Worm (Caenorhabditis elegans) whole organism, L2 larva: ENCODE data around the gene fbxb-83.

Experiments used
- C34F6.9 ChIP-seq: fragments of 150-350 bp; optimal IDR thresholded peaks from 2 replicates; lab custom pipeline; 2014; ENCODE audit warnings: missing biosample characterization, missing genetic modification characterization
- F13H6.1 ChIP-seq: sonication (generic microtip); optimal IDR thresholded peaks from 2 replicates; lab custom pipeline; 2016; ENCODE audit warnings: missing genetic modification characterization, missing compliant biosample characterization
- R02D3.7 ChIP-seq: fragments of 150-350 bp; optimal IDR thresholded peaks from 2 replicates; lab custom pipeline; 2014; ENCODE audit warnings: missing biosample characterization, missing genetic modification characterization
- Y55F3AM.14 ChIP-seq: fragments of 200-800 bp; sonication (Bioruptor generic); optimal IDR thresholded peaks from 2 replicates; lab custom pipeline; 2018; ENCODE audit warnings: mild to moderate bottlenecking, missing genetic modification characterization, missing compliant biosample characterization
- ZK546.5 ChIP-seq: sonication (generic microtip); optimal IDR thresholded peaks from 2 replicates; lab custom pipeline; 2017; ENCODE audit warnings: missing biosample characterization, missing genetic modification characterization
- alr-1 ChIP-seq: fragments of 150-350 bp; optimal IDR thresholded peaks from 2 replicates; lab custom pipeline; 2014; ENCODE audit warnings: missing biosample characterization, missing genetic modification characterization
- aly-2 ChIP-seq: fragments of 150-350 bp; optimal IDR thresholded peaks from 2 replicates; lab custom pipeline; 2014; ENCODE audit warnings: missing biosample characterization, missing genetic modification characterization
- ama-1 ChIP-seq: fragments of 150-350 bp; optimal IDR thresholded peaks from 2 replicates; lab custom pipeline; 2018; ENCODE audit warnings: inconsistent platforms
- ceh-16 ChIP-seq: fragments of 150-350 bp; optimal IDR thresholded peaks from 2 replicates; lab custom pipeline; 2014; ENCODE audit warnings: missing biosample characterization, missing genetic modification characterization
- ceh-82 ChIP-seq: fragments of 150-350 bp; optimal IDR thresholded peaks from 2 replicates; lab custom pipeline; 2014; ENCODE audit warnings: missing biosample characterization, missing genetic modification characterization
- dmd-4 ChIP-seq: sonication (generic microtip); optimal IDR thresholded peaks from 2 replicates; lab custom pipeline; 2017; ENCODE audit warnings: missing biosample characterization, missing genetic modification characterization
- egl-27 ChIP-seq: sonication (generic microtip); optimal IDR thresholded peaks from 3 replicates; lab custom pipeline; 2017; ENCODE audit warnings: missing biosample characterization, missing genetic modification reagents, missing genetic modification characterization
- elt-1 ChIP-seq: fragments of 150-350 bp; optimal IDR thresholded peaks from 2 replicates; lab custom pipeline; 2014; ENCODE audit warnings: missing biosample characterization, missing genetic modification characterization
- elt-3 ChIP-seq: sonication (generic microtip); optimal IDR thresholded peaks from 2 replicates; lab custom pipeline; 2017; ENCODE audit warnings: missing biosample characterization, missing genetic modification characterization
- fos-1 ChIP-seq: fragments of 150-350 bp; optimal IDR thresholded peaks from 2 replicates; lab custom pipeline; 2014; ENCODE audit warnings: missing biosample characterization, missing genetic modification characterization
- gmeb-1 ChIP-seq: fragments of 150-350 bp; optimal IDR thresholded peaks from 2 replicates; lab custom pipeline; 2014; ENCODE audit warnings: missing biosample characterization, missing genetic modification characterization
- lin-11 ChIP-seq: fragments of 150-350 bp; sonication (generic microtip); optimal IDR thresholded peaks from 2 replicates; lab custom pipeline; 2014; ENCODE audit warnings: missing biosample characterization, missing genetic modification characterization, inconsistent platforms, mixed read lengths
- lin-13 ChIP-seq: fragments of 150-350 bp; optimal IDR thresholded peaks from 2 replicates; lab custom pipeline; 2014; ENCODE audit warnings: missing biosample characterization, missing genetic modification reagents, missing genetic modification characterization
- lin-39 ChIP-seq: fragments of 150-350 bp; optimal IDR thresholded peaks from 2 replicates; lab custom pipeline; 2014; ENCODE audit warnings: missing biosample characterization, missing genetic modification reagents, missing genetic modification characterization
- lsy-2 ChIP-seq, 2 experiments: fragments of 150-350 bp in 1 of 2; sonication (generic microtip) in 1 of 2; optimal IDR thresholded peaks; 2 replicates each; lab custom pipeline; 2014 to 2017; ENCODE audit warnings: missing biosample characterization in 2 of 2, missing genetic modification characterization in 2 of 2
- mab-5 ChIP-seq: fragments of 150-350 bp; optimal IDR thresholded peaks from 2 replicates; lab custom pipeline; 2014; ENCODE audit warnings: missing biosample characterization, missing genetic modification characterization
- mbf-1 ChIP-seq: sonication (generic microtip); optimal IDR thresholded peaks from 2 replicates; lab custom pipeline; 2017; ENCODE audit warnings: missing biosample characterization, missing genetic modification characterization
- mdl-1 ChIP-seq, 2 experiments: fragments of 150-350 bp in 1 of 2; sonication (generic microtip) in 1 of 2; optimal IDR thresholded peaks; 2 replicates each; lab custom pipeline; 2017; ENCODE audit warnings: missing biosample characterization in 2 of 2, missing genetic modification characterization in 2 of 2
- nhr-10 ChIP-seq: sonication (generic microtip); optimal IDR thresholded peaks from 2 replicates; lab custom pipeline; 2017; ENCODE audit warnings: missing biosample characterization, missing genetic modification characterization
- nhr-11 ChIP-seq: fragments of 150-350 bp; optimal IDR thresholded peaks from 2 replicates; lab custom pipeline; 2014; ENCODE audit warnings: missing biosample characterization, missing genetic modification characterization
- nhr-12 ChIP-seq: fragments of 150-350 bp; optimal IDR thresholded peaks from 2 replicates; lab custom pipeline; 2014; ENCODE audit warnings: missing biosample characterization, missing genetic modification characterization
- nhr-129 ChIP-seq: fragments of 150-350 bp; optimal IDR thresholded peaks from 2 replicates; lab custom pipeline; 2014; ENCODE audit warnings: missing biosample characterization, missing genetic modification characterization
- nhr-21 ChIP-seq: fragments of 150-350 bp; optimal IDR thresholded peaks from 2 replicates; lab custom pipeline; 2014; ENCODE audit warnings: missing biosample characterization, missing genetic modification characterization
- nhr-237 ChIP-seq: fragments of 150-350 bp; optimal IDR thresholded peaks from 2 replicates; lab custom pipeline; 2014; ENCODE audit warnings: missing biosample characterization, missing genetic modification characterization
- nhr-25 ChIP-seq: fragments of 150-350 bp; sonication (generic microtip); optimal IDR thresholded peaks from 3 replicates; lab custom pipeline; 2014; ENCODE audit warnings: missing biosample characterization, missing genetic modification characterization
- nhr-6 ChIP-seq: fragments of 150-350 bp; optimal IDR thresholded peaks from 2 replicates; lab custom pipeline; 2014; ENCODE audit warnings: missing biosample characterization, missing genetic modification characterization
- nhr-77 ChIP-seq: fragments of 150-350 bp; optimal IDR thresholded peaks from 2 replicates; lab custom pipeline; 2014; ENCODE audit warnings: missing biosample characterization, missing genetic modification characterization
- peb-1 ChIP-seq: fragments of 150-350 bp; optimal IDR thresholded peaks from 2 replicates; lab custom pipeline; 2014; ENCODE audit warnings: missing biosample characterization, missing genetic modification characterization
- sem-4 ChIP-seq: fragments of 150-350 bp; optimal IDR thresholded peaks from 2 replicates; lab custom pipeline; 2014; ENCODE audit warnings: missing biosample characterization, missing genetic modification reagents, missing genetic modification characterization
- skn-1 ChIP-seq: sonication (generic microtip); optimal IDR thresholded peaks from 2 replicates; lab custom pipeline; 2017; ENCODE audit warnings: missing biosample characterization, missing genetic modification characterization
- sma-3 ChIP-seq: sonication (generic microtip); optimal IDR thresholded peaks from 2 replicates; lab custom pipeline; 2016; ENCODE audit warnings: missing genetic modification reagents, missing genetic modification characterization, missing compliant biosample characterization
- sma-9 ChIP-seq, 2 experiments: fragments of 150-350 bp in 1 of 2; sonication (generic microtip) in 1 of 2; optimal IDR thresholded peaks; 2 replicates each; lab custom pipeline; 2014 to 2016; ENCODE audit warnings: missing genetic modification characterization in 2 of 2, mild to moderate bottlenecking in 1 of 2, missing biosample characterization in 1 of 2, missing compliant biosample characterization in 1 of 2, missing genetic modification reagents in 1 of 2, moderate library complexity in 1 of 2
- unc-39 ChIP-seq: fragments of 150-350 bp; optimal IDR thresholded peaks from 2 replicates; lab custom pipeline; 2014; ENCODE audit warnings: missing biosample characterization, missing genetic modification characterization
- unc-55 ChIP-seq: fragments of 150-350 bp; sonication (generic microtip); optimal IDR thresholded peaks from 3 replicates; lab custom pipeline; 2014; ENCODE audit warnings: missing biosample characterization, missing genetic modification reagents, missing genetic modification characterization
- unc-62 ChIP-seq: fragments of 150-350 bp; optimal IDR thresholded peaks from 2 replicates; lab custom pipeline; 2014; ENCODE audit warnings: missing biosample characterization, missing genetic modification reagents, missing genetic modification characterization
- zag-1 ChIP-seq: fragments of 150-350 bp; optimal IDR thresholded peaks from 2 replicates; lab custom pipeline; 2014; ENCODE audit warnings: missing biosample characterization, missing genetic modification characterization
- ztf-1 ChIP-seq: fragments of 200-800 bp; sonication (Bioruptor generic); conservative IDR thresholded peaks from 2 replicates; pipeline ENCODE4 v1.3.6; 2022; ENCODE audit warnings: missing genetic modification characterization, missing compliant biosample characterization
- ztf-11 ChIP-seq: sonication (generic microtip); optimal IDR thresholded peaks from 2 replicates; lab custom pipeline; 2017; ENCODE audit warnings: missing biosample characterization, missing genetic modification characterization
- ztf-4 ChIP-seq: fragments of 150-350 bp; optimal IDR thresholded peaks from 2 replicates; lab custom pipeline; 2014; ENCODE audit warnings: missing biosample characterization, missing genetic modification characterization

The fbxb-83 gene

DNA sequence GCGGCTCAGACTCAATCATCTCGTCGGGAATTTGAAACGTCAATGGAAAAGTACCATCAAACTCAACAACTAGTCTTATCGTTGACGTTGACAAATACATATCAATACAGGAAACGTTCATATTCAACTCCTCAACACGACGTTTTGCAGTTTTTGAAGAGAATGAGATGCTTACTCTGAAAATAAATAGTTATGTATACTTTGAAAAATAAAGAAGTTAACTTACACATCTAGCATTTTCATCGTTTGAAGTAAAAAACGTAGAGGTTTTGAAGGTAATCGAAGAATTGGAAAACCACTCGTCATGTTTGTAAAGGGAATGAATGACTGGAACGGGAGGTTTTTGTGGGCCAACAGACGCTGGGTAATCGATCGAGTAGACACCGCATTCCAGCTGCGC lies 4.1 kb downstream of the fbxb-83 start, which contains the start of gene fbxb-81:
Gene fbxb-81 (minus strand): TSS at position 314 of the 400 bp plus-strand sequence.
- TF ChIP-seq ceh-82 (no peak), alr-1 (no peak), nhr-21 (no peak), sem-4 (tag; lab: Kevin White, UChicago) (no peak), skn-1 (no peak), elt-1 (tag; lab: Kevin White, UChicago) (no peak), lsy-2 (tag; optimal IDR thresholded peaks at IDR 0.05; lab: Kevin White, UChicago) (no peak), lin-11 (tag; lab: Kevin White, UChicago) (no peak), aly-2 (tag; lab: Kevin White, UChicago) (no peak), Y55F3AM.14 (GFP tag; lab: Kevin White, UChicago) (no peak), unc-55 (GFP tag; lab: Kevin White, UChicago) (no peak), ama-1 (lab: Kevin White, UChicago) (no peak), zag-1 (tag; lab: Kevin White, UChicago) (no peak), ZK546.5 (tag; lab: Kevin White, UChicago) (no peak)
- TF ChIP-seq, all 48 proteins: peak for 0

DNA sequence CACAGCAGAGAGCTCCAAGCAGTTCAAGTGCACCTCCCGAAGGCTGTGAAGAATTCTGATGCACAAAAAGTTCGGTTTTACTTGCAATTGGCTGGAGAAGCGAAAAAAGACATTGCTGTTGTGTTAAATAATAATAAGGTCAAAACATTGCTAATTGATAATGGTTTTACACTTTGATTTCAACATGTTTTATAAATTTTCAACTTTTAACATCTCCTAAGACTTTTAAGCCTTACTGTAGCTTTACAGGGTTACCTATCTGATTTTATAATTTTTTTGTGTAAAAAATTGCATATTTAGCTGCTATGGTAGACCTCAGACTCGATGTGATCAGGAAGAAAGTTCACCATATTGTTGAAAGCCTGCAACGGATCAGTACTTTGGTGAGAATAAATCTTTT lies 10.8 kb downstream of the fbxb-83 start, which contains the start of gene pals-25:
Gene pals-25 (plus strand): TSS at position 301 of the 400 bp plus-strand sequence.
- TF ChIP-seq mab-5 (no peak), nhr-12 (no peak), nhr-77 (no peak), nhr-6 (tag; lab: Kevin White, UChicago) (no peak), aly-2 (tag; lab: Kevin White, UChicago) (no peak), alr-1 (no peak), ZK546.5 (tag; lab: Kevin White, UChicago) (no peak), gmeb-1 (tag; lab: Kevin White, UChicago) (no peak), elt-3 (no peak), skn-1 (no peak), unc-62 (GFP tag; lab: Kevin White, UChicago) (no peak), peb-1 (tag; lab: Kevin White, UChicago) (no peak), lin-11 (tag; lab: Kevin White, UChicago) (no peak), fos-1 (no peak), ztf-1 (GFP tag; lab: Robert Waterston, UW) (no peak), lin-13 (GFP tag; lab: Kevin White, UChicago) (no peak), nhr-25 (tag; lab: Kevin White, UChicago) (no peak), mdl-1 (tag; optimal IDR thresholded peaks at IDR 0.05; lab: Kevin White, UChicago) (no peak), dmd-4 (tag; lab: Kevin White, UChicago) (no peak)

DNA sequence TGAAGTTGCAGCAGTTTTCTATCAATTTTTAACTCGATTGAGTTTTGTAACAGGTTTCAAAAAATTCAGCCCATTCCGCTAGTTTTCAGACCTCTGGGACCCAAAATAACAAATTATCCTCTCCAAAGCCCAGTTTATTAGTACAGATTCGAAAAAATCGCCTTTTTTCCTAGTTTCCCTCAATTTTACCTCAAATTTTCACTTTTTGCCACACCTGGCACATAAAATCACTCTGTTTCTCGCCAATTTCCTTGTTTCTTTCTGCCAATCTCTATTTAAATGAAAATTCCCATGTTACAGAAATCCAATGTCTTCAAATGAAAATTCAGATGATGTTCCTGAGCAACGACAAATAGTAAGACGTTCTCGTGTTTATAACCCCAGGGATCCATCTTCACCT lies 12.9 kb downstream of the fbxb-83 start, which contains the start of gene pals-22:
Gene pals-22 (plus strand): TSS at position 301 of the 400 bp plus-strand sequence.
- TF ChIP-seq sma-3 (GFP tag; lab: Kevin White, UChicago), result no peak
- TF ChIP-seq nhr-10 (tag; lab: Kevin White, UChicago), result no peak
- TF ChIP-seq ztf-11 (tag; lab: Kevin White, UChicago), result no peak
- no peak for TF ChIP-seq C34F6.9 (tag; lab: Kevin White, UChicago)
- TF ChIP-seq ztf-4, result no peak
- no peak for TF ChIP-seq sem-4 (tag; lab: Kevin White, UChicago)
- no peak for TF ChIP-seq nhr-21
- TF ChIP-seq unc-62 (GFP tag; lab: Kevin White, UChicago), result no peak
- no peak for TF ChIP-seq mab-5
- TF ChIP-seq nhr-129 (tag; lab: Kevin White, UChicago), result no peak
- TF ChIP-seq aly-2 (tag; lab: Kevin White, UChicago), result no peak
- no peak for TF ChIP-seq ztf-1 (GFP tag; lab: Robert Waterston, UW)
- TF ChIP-seq unc-39, result no peak
- no peak for TF ChIP-seq lin-11 (tag; lab: Kevin White, UChicago)
- no peak for TF ChIP-seq mbf-1 (tag; lab: Kevin White, UChicago)
- TF ChIP-seq dmd-4 (tag; lab: Kevin White, UChicago), result no peak
- TF ChIP-seq nhr-25 (tag; lab: Kevin White, UChicago), result no peak
- TF ChIP-seq fos-1, result no peak

DNA sequence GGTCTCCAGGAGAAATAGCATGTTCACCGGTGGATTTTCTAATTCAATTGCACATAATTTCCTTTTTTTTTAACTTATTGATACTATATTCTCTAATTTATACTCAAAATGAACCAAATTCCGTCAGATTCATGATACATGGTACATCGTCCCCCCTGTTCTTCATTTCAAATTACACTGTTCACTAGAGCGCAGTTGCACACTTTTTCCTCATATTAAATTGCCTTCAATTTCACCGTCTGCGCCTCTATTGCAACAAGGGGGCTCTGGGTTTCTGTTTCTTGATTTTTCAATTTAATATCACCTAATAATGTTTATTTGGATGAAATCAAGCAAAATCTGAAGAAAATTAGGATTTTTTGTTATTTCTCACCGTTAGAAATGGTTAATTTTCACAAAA lies 13.4 kb downstream of the fbxb-83 start:
- TF ChIP-seq gmeb-1 (tag; lab: Kevin White, UChicago), result peak; percentile 46
- TF ChIP-seq lin-39 (tag; lab: Kevin White, UChicago), result no peak
- TF ChIP-seq unc-62 (GFP tag; lab: Kevin White, UChicago), result no peak
- TF ChIP-seq ceh-16 (tag; lab: Kevin White, UChicago), result no peak
- TF ChIP-seq egl-27 (tag; lab: Kevin White, UChicago), result no peak
- peak; percentile 54 for TF ChIP-seq fos-1
- no peak for TF ChIP-seq R02D3.7 (tag; lab: Kevin White, UChicago)
- TF ChIP-seq sma-3 (GFP tag; lab: Kevin White, UChicago), result no peak
- TF ChIP-seq lsy-2 (tag; optimal IDR thresholded peaks at IDR 0.05; lab: Kevin White, UChicago), result peak in 1 of 2 experiments; percentile 75
- no peak for TF ChIP-seq nhr-237 (tag; lab: Kevin White, UChicago)
- TF ChIP-seq zag-1 (tag; lab: Kevin White, UChicago), result peak; percentile 19
- TF ChIP-seq ZK546.5 (tag; lab: Kevin White, UChicago), result no peak
- no peak for TF ChIP-seq lin-13 (GFP tag; lab: Kevin White, UChicago)
- no peak for TF ChIP-seq skn-1
- TF ChIP-seq nhr-25 (tag; lab: Kevin White, UChicago), result no peak
- peak; percentile 22 for TF ChIP-seq F13H6.1 (tag; lab: Kevin White, UChicago)
- no peak for TF ChIP-seq ztf-4
- peak; percentile 31 for TF ChIP-seq nhr-6 (tag; lab: Kevin White, UChicago)
- no peak for TF ChIP-seq mbf-1 (tag; lab: Kevin White, UChicago)
- TF ChIP-seq lin-11 (tag; lab: Kevin White, UChicago), result no peak
- no peak for TF ChIP-seq nhr-10 (tag; lab: Kevin White, UChicago)
- TF ChIP-seq nhr-129 (tag; lab: Kevin White, UChicago), result peak; percentile 79
- TF ChIP-seq aly-2 (tag; lab: Kevin White, UChicago), result no peak
- TF ChIP-seq nhr-11, result no peak
- TF ChIP-seq sma-9 (GFP tag; optimal IDR thresholded peaks at IDR 0.05; lab: Kevin White, UChicago), result no peak
- TF ChIP-seq sma-9 (tag; optimal IDR thresholded peaks at IDR 0.05; lab: Kevin White, UChicago), result no peak
- TF ChIP-seq ztf-11 (tag; lab: Kevin White, UChicago), result no peak
- no peak for TF ChIP-seq ztf-1 (GFP tag; lab: Robert Waterston, UW)
- peak; percentile 84 for TF ChIP-seq unc-55 (GFP tag; lab: Kevin White, UChicago)
- TF ChIP-seq unc-39, result no peak
